Worm (Caenorhabditis elegans) whole organism, L4 larva: ENCODE results near the gene str-134.

ENCODE experiments used
- ama-1 ChIP-seq: fragments of 150-350 bp; optimal IDR thresholded peaks from 2 replicates; lab custom pipeline; 2014; ENCODE audit warnings: inconsistent platforms, mixed read lengths
- daf-12 ChIP-seq: fragments of 150-350 bp; optimal IDR thresholded peaks from 2 replicates; lab custom pipeline; 2014; ENCODE audit warnings: missing biosample characterization, missing genetic modification reagents, missing genetic modification characterization
- daf-8 ChIP-seq: fragments of 200-800 bp; sonication (Bioruptor generic); IDR thresholded peaks from 2 replicates; pipeline ENCODE4 v1.3.6; 2022; ENCODE audit warnings: missing genetic modification characterization, missing compliant biosample characterization
- egl-27 ChIP-seq: sonication (generic microtip); optimal IDR thresholded peaks from 3 replicates; lab custom pipeline; 2017; ENCODE audit warnings: missing biosample characterization, missing genetic modification reagents, missing genetic modification characterization
- lin-29 ChIP-seq: fragments of 200-800 bp; sonication (Bioruptor generic); IDR thresholded peaks from 2 replicates; pipeline ENCODE4 v1.3.6; 2022; ENCODE audit warnings: missing genetic modification reagents, missing genetic modification characterization, missing compliant biosample characterization
- mdt-29 ChIP-seq: fragments of 200-800 bp; sonication (Bioruptor generic); IDR thresholded peaks from 2 replicates; pipeline ENCODE4 v1.3.6; 2022; ENCODE audit warnings: missing genetic modification reagents, missing genetic modification characterization, missing compliant biosample characterization
- nhr-28 ChIP-seq: fragments of 150-350 bp; optimal IDR thresholded peaks from 2 replicates; lab custom pipeline; 2014; ENCODE audit warnings: missing biosample characterization, missing genetic modification characterization
- set-16 ChIP-seq: fragments of 200-800 bp; sonication (Bioruptor generic); IDR thresholded peaks from 2 replicates; pipeline ENCODE4 v1.3.6; 2022; ENCODE audit warnings: missing genetic modification reagents, missing genetic modification characterization, missing compliant biosample characterization
- skn-1 ChIP-seq: fragments of 150-350 bp; optimal IDR thresholded peaks from 2 replicates; lab custom pipeline; 2014; ENCODE audit warnings: missing biosample characterization, missing genetic modification characterization
- snpc-4 ChIP-seq: fragments of 150-350 bp; optimal IDR thresholded peaks from 2 replicates; lab custom pipeline; 2014; ENCODE audit warnings: missing biosample characterization, missing genetic modification characterization
- unc-62 ChIP-seq, 3 experiments: fragments of 150-350 bp in 1 of 3; sonication (generic microtip); optimal IDR thresholded peaks in 2 of 3; peaks in 1 of 3; 1 replicate in 1 of 3; 2 replicates in 2 of 3; lab custom pipeline; 2014 to 2017; ENCODE audit warnings: missing biosample characterization in 3 of 3, missing genetic modification characterization in 3 of 3, missing genetic modification reagents in 3 of 3, missing genotype in 1 of 3
- zip-11 ChIP-seq: fragments of 200-800 bp; sonication (Bioruptor generic); IDR thresholded peaks from 2 replicates; pipeline ENCODE4 v1.3.6; 2022; ENCODE audit warnings: missing genetic modification characterization, missing compliant biosample characterization
- ztf-11 ChIP-seq: fragments of 150-350 bp; optimal IDR thresholded peaks from 2 replicates; lab custom pipeline; 2014; ENCODE audit warnings: missing biosample characterization, missing genetic modification characterization

DNA sequence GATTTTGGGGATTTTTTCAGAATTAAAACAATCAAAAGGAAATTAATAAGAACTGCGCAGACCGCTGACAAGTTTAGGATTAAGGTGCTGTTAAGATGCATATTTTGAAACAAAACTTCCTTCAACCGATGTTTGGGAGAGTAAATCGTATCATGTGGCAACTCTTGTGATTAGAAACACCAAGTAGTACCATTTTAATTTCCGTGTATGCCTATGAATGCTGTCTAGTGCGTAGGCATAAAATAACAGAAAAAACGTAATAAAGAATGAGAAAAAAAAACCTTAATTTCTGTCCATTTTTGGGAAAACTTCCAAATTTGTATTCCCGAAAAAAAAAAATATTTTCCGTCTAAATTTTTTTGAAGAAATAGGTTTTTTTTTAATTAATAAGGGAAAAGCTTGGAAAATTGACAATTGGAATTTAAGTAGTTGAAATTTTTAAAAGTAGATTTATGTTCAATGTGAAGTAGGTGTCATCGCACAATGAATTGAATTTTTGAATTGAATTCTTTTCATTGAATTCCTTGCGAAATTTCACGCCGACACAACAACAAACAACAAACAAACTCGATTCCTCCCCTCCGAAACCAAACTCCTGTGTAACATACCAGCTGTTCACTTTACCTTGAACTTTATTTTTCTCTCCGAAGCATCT is 9.4 kb downstream of the str-134 start, which contains the start of the genes str-262 and srp-1:
- TF ChIP-seq mdt-29 (GFP tag; lab: Robert Waterston, UW): no peak
- no peak for TF ChIP-seq set-16 (GFP tag; lab: Robert Waterston, UW)
- TF ChIP-seq ztf-11: no peak
- no peak for TF ChIP-seq daf-8
- TF ChIP-seq ama-1 (lab: Kevin White, UChicago): no peak
- no peak for TF ChIP-seq skn-1
- TF ChIP-seq unc-62 (GFP tag; optimal IDR thresholded peaks at IDR 0.05 in 1 of 2; lab: Kevin White, UChicago): no peak
- TF ChIP-seq unc-62 (tag; optimal IDR thresholded peaks at IDR 0.05; lab: Kevin White, UChicago): no peak
- no peak for TF ChIP-seq zip-11 (GFP tag; lab: Robert Waterston, UW)
- no peak for TF ChIP-seq snpc-4 (tag; lab: Kevin White, UChicago)
- no peak for TF ChIP-seq lin-29 (GFP tag; lab: Robert Waterston, UW)
- TF ChIP-seq daf-12 (tag; lab: Kevin White, UChicago): no peak
- no peak for TF ChIP-seq egl-27 (tag; lab: Kevin White, UChicago)
- no peak for TF ChIP-seq nhr-28
